Worm (Caenorhabditis elegans): ENCODE measurements around the gene F02C9.2.
A peak's percentile ranks its signal among the peaks of the same experiment; 100 is the strongest.

F02C9.2 gene

ce11 chrV:3149910-3150428 is 16.5 kb downstream of the F02C9.2 start:
- peak; percentile 73 for TF ChIP-seq aha-1 (tag)
- no peak for TF ChIP-seq zfp-2 (tag; optimal IDR thresholded peaks at IDR 0.05)
- no peak for TF ChIP-seq snpc-1.2 (GFP tag; IDR thresholded peaks at IDR 0.05)
- TF ChIP-seq saeg-2 (GFP tag; IDR thresholded peaks at IDR 0.05) = 0 out of 2 replicates have a peak, but pooled peaks have one; percentile 38
- TF ChIP-seq dpl-1 (GFP tag; optimal IDR thresholded peaks at IDR 0.05) = no peak
- TF ChIP-seq egl-43 (GFP tag; IDR thresholded peaks at IDR 0.05) = no peak
- peak; percentile 91 for TF ChIP-seq set-16 (GFP tag; IDR thresholded peaks at IDR 0.05)
- no peak for TF ChIP-seq fos-1 (tag; optimal IDR thresholded peaks at IDR 0.05)
- no peak for TF ChIP-seq ztf-7 (tag; optimal IDR thresholded peaks at IDR 0.05)
- no peak for TF ChIP-seq ceh-28 (tag; optimal IDR thresholded peaks at IDR 0.05)
- TF ChIP-seq lir-3 (tag; optimal IDR thresholded peaks at IDR 0.05) = no peak
- TF ChIP-seq mes-2 (tag; optimal IDR thresholded peaks at IDR 0.05; ENCODE audit: poor library complexity, severe bottlenecking) = no peak
- no peak for TF ChIP-seq tra-1 (GFP tag; IDR thresholded peaks at IDR 0.05)
- no peak for TF ChIP-seq php-3 (GFP tag; IDR thresholded peaks at IDR 0.05)
- TF ChIP-seq mdl-1 (tag; optimal IDR thresholded peaks at IDR 0.05) = no peak
- no peak for TF ChIP-seq F10B5.3 (tag; optimal IDR thresholded peaks at IDR 0.05)
- no peak for TF ChIP-seq nhr-102 (tag; optimal IDR thresholded peaks at IDR 0.05)
- TF ChIP-seq jun-1 (tag; optimal IDR thresholded peaks at IDR 0.05) = no peak
- TF ChIP-seq snpc-4 (tag; optimal IDR thresholded peaks at IDR 0.05) = no peak
- TF ChIP-seq nhr-42 (GFP tag; IDR thresholded peaks at IDR 0.05) = no peak
- no peak for TF ChIP-seq zip-11 (GFP tag; IDR thresholded peaks at IDR 0.05)
- no peak for TF ChIP-seq madf-9 (GFP tag; conservative IDR thresholded peaks at IDR 0.05)
- TF ChIP-seq spr-1 (tag; optimal IDR thresholded peaks at IDR 0.05) = no peak
- no peak for TF ChIP-seq unc-39 (tag; optimal IDR thresholded peaks at IDR 0.05)
- TF ChIP-seq nhr-41 (GFP tag; IDR thresholded peaks at IDR 0.05) = 0 out of 2 replicates have a peak, but pooled peaks have one; percentile 6
- no peak for TF ChIP-seq daf-16 (GFP tag; optimal IDR thresholded peaks at IDR 0.05)
- TF ChIP-seq daf-16 (tag; optimal IDR thresholded peaks at IDR 0.05) = no peak

DNA sequence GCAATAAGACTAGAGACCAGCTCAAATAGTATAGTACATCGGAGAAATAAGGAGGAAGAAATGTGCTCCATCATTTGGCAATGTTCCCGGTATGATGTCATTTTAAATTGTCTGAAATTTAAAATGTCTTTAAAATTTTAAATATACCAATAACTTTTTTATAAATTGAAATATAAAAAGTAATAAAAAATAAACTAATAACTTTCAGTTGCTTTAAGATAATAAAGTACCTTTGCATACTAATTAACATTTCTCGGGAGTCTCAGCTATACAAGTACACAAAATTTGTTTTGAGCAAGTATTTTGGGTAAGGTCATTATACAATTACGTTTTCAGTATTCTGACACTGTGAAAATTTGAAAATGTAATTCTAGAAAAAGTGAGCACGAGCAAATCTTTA is 18.4 kb downstream of the F02C9.2 start, which contains the start of gene srab-6:
srab-6 (minus strand) TSS at position 101 of the 400 bp plus-strand sequence.
- no peak for TF ChIP-seq lin-13 (GFP tag; optimal IDR thresholded peaks at IDR 0.05)
- no peak for TF ChIP-seq F37D6.2 (tag; optimal IDR thresholded peaks at IDR 0.05)
- TF ChIP-seq nhr-10 (tag; optimal IDR thresholded peaks at IDR 0.05) = no peak
- no peak for TF ChIP-seq ces-1 (GFP tag; optimal IDR thresholded peaks at IDR 0.05)
- no peak for TF ChIP-seq mes-2 (tag; optimal IDR thresholded peaks at IDR 0.05; ENCODE audit: poor library complexity, severe bottlenecking)
- TF ChIP-seq tra-1 (GFP tag; IDR thresholded peaks at IDR 0.05) = no peak

- no peak for TF ChIP-seq lsy-2 (tag; optimal IDR thresholded peaks at IDR 0.05)
- no peak for TF ChIP-seq zip-11 (GFP tag; IDR thresholded peaks at IDR 0.05)
Observed at ce11 chrV:3155072-3155471, 21.6 kb downstream of the F02C9.2 start, which contains the start of gene srab-7. srab-7 (minus strand) TSS chrV:3155172.

DNA sequence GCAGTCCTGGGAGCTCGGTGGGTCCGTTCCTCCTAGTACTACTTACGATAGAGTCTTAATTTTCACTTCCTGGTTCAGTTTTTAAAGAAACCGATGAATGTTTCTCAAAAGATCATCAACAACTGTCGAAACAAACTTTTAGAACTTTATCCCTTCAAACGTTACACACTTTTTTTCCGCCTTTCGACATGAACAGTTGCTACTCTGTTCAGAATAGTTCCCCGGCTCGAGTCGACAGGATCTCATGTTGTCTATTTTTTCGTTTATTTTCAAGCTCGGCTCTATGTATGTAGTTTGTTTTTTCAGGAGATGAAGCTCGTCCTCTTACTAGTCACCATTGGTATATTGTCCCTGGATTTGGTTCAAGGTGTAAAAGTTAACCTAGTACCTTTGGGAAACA is 23.3 kb downstream of the F02C9.2 start, which contains the start of gene exh-1:
exh-1 (plus strand) TSS at position 301 of the 400 bp plus-strand sequence.
- TF ChIP-seq ceh-28 (tag; optimal IDR thresholded peaks at IDR 0.05) (no peak), daf-12 (tag; optimal IDR thresholded peaks at IDR 0.05) (no peak), unc-62 (GFP tag; optimal IDR thresholded peaks at IDR 0.05 in 1 of 2) (peak in 1 of 2 experiments; percentile 78), unc-62 (tag; optimal IDR thresholded peaks at IDR 0.05) (no peak), pha-4 (GFP tag; IDR thresholded peaks at IDR 0.05) (no peak), pha-4 (tag; optimal IDR thresholded peaks at IDR 0.05) (no peak)
